Worm (Caenorhabditis elegans): Measurements from ENCODE around the gene asp-3.

Gene asp-3

DNA sequence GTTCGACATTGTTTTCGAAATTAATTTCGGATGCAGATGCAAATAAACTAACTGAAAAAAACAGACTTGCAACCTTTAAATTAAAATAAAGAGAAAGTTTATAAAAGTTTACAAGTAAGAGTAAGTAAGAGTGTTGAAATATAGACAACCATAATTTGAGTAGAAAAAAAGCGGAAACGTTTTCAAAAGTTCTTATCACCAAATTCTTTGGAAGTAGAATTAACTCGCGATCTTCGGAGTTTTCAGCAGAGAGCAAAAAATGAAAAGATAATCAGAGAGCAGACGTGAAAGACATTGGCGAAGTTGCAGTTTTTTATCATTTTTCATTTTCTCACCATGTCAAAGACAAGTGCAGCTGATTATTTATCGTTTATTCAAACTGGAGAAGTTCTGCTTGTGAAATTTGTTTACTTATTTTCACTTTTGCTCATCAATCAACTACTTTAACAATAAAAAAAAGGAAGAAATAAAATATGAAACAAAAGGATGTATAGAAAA, 29.1 kb upstream of the asp-3 start, which contains the start of gene abts-4:
TSS of gene abts-4 (minus strand) at position 51 of the 498 bp plus-strand sequence.
- no peak for TF ChIP-seq nhr-11 (tag; optimal IDR thresholded peaks at IDR 0.05)
- TF ChIP-seq ama-1 (optimal IDR thresholded peaks at IDR 0.05) = no peak
- TF ChIP-seq nhr-23 (tag; optimal IDR thresholded peaks at IDR 0.05) = no peak
- no peak for TF ChIP-seq ZK546.5 (tag; optimal IDR thresholded peaks at IDR 0.05)
- TF ChIP-seq nhr-12 (tag; optimal IDR thresholded peaks at IDR 0.05) = no peak
- TF ChIP-seq pha-4 (tag; optimal IDR thresholded peaks at IDR 0.05) = peak; percentile 35
- no peak for TF ChIP-seq nhr-237 (tag; optimal IDR thresholded peaks at IDR 0.05)
- peak; percentile 72 for TF ChIP-seq elt-2 (tag; optimal IDR thresholded peaks at IDR 0.05)
- no peak for TF ChIP-seq fkh-10 (GFP tag; optimal IDR thresholded peaks at IDR 0.05)
- TF ChIP-seq lin-15B (tag; optimal IDR thresholded peaks at IDR 0.05) = no peak
- TF ChIP-seq mml-1 (tag; optimal IDR thresholded peaks at IDR 0.05) = no peak
- no peak for TF ChIP-seq nhr-77 (tag; optimal IDR thresholded peaks at IDR 0.05)
- no peak for TF ChIP-seq aly-2 (tag; optimal IDR thresholded peaks at IDR 0.05)
- peak; percentile 16 for TF ChIP-seq pqm-1 (tag; optimal IDR thresholded peaks at IDR 0.05)
- no peak for TF ChIP-seq skn-1 (tag; optimal IDR thresholded peaks at IDR 0.05)
- no peak for TF ChIP-seq mdl-1 (tag; optimal IDR thresholded peaks at IDR 0.05)
- no peak for TF ChIP-seq lin-39 (tag; optimal IDR thresholded peaks at IDR 0.05)
- no peak for TF ChIP-seq nhr-43 (tag; optimal IDR thresholded peaks at IDR 0.05; ENCODE audit: poor library complexity, severe bottlenecking)

DNA sequence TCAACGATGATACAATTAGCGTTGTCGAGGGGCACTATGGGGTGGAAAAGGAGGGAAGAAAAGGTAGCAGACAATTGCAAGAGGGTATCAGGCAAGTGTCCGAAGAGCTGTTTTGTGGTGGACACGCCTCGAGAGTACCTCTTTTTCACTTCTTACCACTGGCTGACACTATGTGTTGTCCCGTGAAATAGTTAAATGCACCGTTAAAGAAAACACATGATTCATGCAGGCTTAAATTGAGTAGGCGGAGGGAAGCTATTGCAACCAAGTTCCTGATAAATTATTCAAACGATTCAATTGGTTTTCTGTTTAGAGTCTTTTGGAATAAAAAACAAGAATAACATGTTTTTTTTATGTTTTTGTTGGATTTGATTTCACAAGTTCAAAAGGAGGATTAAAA, 12.8 kb upstream of the asp-3 start, which contains the start of gene irk-1:
TSS of gene irk-1 (minus strand) at position 101 of the 400 bp plus-strand sequence.
- TF ChIP-seq ceh-82 (tag; optimal IDR thresholded peaks at IDR 0.05) (no peak), nfya-1 (tag; optimal IDR thresholded peaks at IDR 0.05; ENCODE audit: insufficient read depth) (no peak), elt-3 (tag; optimal IDR thresholded peaks at IDR 0.05) (no peak), pha-4 (tag; optimal IDR thresholded peaks at IDR 0.05) (no peak), unc-62 (GFP tag; optimal IDR thresholded peaks at IDR 0.05) (no peak), sea-2 (GFP tag; optimal IDR thresholded peaks at IDR 0.05) (no peak), ZK546.5 (tag; optimal IDR thresholded peaks at IDR 0.05) (no peak), pqm-1 (tag; optimal IDR thresholded peaks at IDR 0.05) (no peak), ceh-9 (tag; optimal IDR thresholded peaks at IDR 0.05) (no peak), nhr-43 (tag; optimal IDR thresholded peaks at IDR 0.05; ENCODE audit: poor library complexity, severe bottlenecking) (no peak), fkh-2 (tag; optimal IDR thresholded peaks at IDR 0.05) (no peak), ztf-4 (tag; optimal IDR thresholded peaks at IDR 0.05) (no peak), jun-1 (tag; optimal IDR thresholded peaks at IDR 0.05) (no peak), nhr-12 (tag; optimal IDR thresholded peaks at IDR 0.05) (no peak), lsy-12 (tag; optimal IDR thresholded peaks at IDR 0.05) (no peak), nhr-67 (tag; optimal IDR thresholded peaks at IDR 0.05) (no peak)

DNA sequence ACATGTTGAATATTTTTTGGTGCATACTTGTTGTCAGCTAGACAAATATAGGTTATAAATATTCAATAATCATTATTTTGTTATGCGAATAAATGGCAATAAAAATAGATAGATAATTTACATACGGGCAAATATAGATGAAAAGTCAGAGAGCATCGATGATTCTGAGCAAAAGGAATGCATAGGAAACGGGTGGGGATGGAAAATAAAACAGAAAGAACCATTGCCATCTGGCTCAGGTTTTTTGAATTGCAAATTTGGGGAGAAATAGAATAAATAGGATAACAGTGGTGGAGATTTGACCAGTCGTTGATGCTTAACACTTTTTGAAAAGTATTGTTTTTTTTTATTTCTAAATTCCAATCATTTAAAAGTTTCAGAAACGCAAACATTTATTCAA, 8.0 kb upstream of the asp-3 start, which contains the start of gene idpp-6:
TSS of gene idpp-6 (plus strand) at position 301 of the 400 bp plus-strand sequence.
- TF ChIP-seq jun-1 (tag; optimal IDR thresholded peaks at IDR 0.05) (no peak), eor-1 (tag; optimal IDR thresholded peaks at IDR 0.05) (no peak), fos-1 (tag; optimal IDR thresholded peaks at IDR 0.05) (no peak), zag-1 (tag; optimal IDR thresholded peaks at IDR 0.05) (no peak), egl-5 (tag; optimal IDR thresholded peaks at IDR 0.05) (no peak), daf-12 (tag; optimal IDR thresholded peaks at IDR 0.05) (no peak), fkh-2 (tag; optimal IDR thresholded peaks at IDR 0.05) (no peak)

DNA sequence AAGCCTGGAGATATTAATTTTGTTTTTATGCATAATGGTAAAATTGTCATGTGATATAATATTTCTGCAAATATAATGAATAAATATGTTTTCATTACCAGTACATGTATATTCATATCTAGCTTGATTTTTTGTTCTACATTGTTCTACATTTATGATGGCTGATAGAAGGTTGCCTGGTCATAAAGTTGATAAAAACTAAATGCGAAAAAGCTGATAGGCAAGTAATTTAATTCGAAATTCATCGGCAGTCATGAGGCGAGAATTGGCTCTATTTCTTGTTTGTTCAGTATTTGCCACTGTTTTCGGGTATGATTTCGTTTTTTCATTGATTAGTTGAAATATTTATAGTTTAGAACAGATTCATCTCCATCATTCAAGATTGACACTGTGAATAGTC, 6.7 kb upstream of the asp-3 start, which contains the start of gene bgal-2:
TSS of gene bgal-2 (plus strand) at position 231 of the 400 bp plus-strand sequence.
- no peak for TF ChIP-seq nhr-23 (tag; optimal IDR thresholded peaks at IDR 0.05)
- TF ChIP-seq elt-2 (tag; optimal IDR thresholded peaks at IDR 0.05) = peak; percentile 64
- no peak for TF ChIP-seq eor-1 (tag; optimal IDR thresholded peaks at IDR 0.05)
- no peak for TF ChIP-seq nhr-67 (tag; optimal IDR thresholded peaks at IDR 0.05)
- no peak for TF ChIP-seq nhr-11 (tag; optimal IDR thresholded peaks at IDR 0.05)
- peak; percentile 38 for TF ChIP-seq pqm-1 (tag; optimal IDR thresholded peaks at IDR 0.05)
- no peak for TF ChIP-seq nhr-43 (tag; optimal IDR thresholded peaks at IDR 0.05; ENCODE audit: poor library complexity, severe bottlenecking)
- no peak for TF ChIP-seq nhr-28 (tag; optimal IDR thresholded peaks at IDR 0.05)
